Fruit fly (Drosophila melanogaster) whole organism, pupa: Measurements from ENCODE around the gene CG32099.
A peak's percentile ranks its signal among the peaks of the same experiment; 100 is the strongest.

ENCODE experiments used
- CG10348 ChIP-seq: fragments of 200-800 bp; sonication (Bioruptor generic); IDR thresholded peaks from 2 replicates; pipeline ENCODE4 v1.3.6; 2022; ENCODE audit warnings: missing biosample characterization, missing genetic modification characterization
- CG12605 ChIP-seq: fragments of 200-800 bp; sonication (Bioruptor generic); IDR thresholded peaks from 2 replicates; pipeline ENCODE4 v1.3.6; 2022; ENCODE audit warnings: missing biosample characterization, missing genetic modification characterization
- CG13204 ChIP-seq: fragments of 200-800 bp; sonication (Bioruptor generic); optimal IDR thresholded peaks from 2 replicates; lab custom pipeline; 2018; ENCODE audit warnings: missing biosample characterization, mild to moderate bottlenecking, missing genetic modification characterization, moderate library complexity
- CG32121 ChIP-seq: fragments of 200-800 bp; sonication (Bioruptor generic); IDR thresholded peaks from 2 replicates; pipeline ENCODE4 v1.3.6; 2022; ENCODE audit warnings: missing biosample characterization, missing genetic modification characterization
- CG34367 ChIP-seq: fragments of 200-800 bp; sonication (Bioruptor generic); optimal IDR thresholded peaks from 2 replicates; lab custom pipeline; 2018; ENCODE audit warnings: missing biosample characterization, mild to moderate bottlenecking, missing genetic modification characterization
- CG4496 ChIP-seq: fragments of 200-800 bp; sonication (Bioruptor generic); IDR thresholded peaks from 3 replicates; pipeline ENCODE4 v1.3.6; 2022; ENCODE audit warnings: missing biosample characterization, missing genetic modification characterization
- Ets98B ChIP-seq: fragments of 200-800 bp; sonication (Bioruptor generic); IDR thresholded peaks from 2 replicates; pipeline ENCODE4 v1.3.6; 2022; ENCODE audit warnings: missing biosample characterization, missing genetic modification characterization

dm6 chr3L:12114188-12114587, 34.9 kb upstream of the CG32099 start:
- TF ChIP-seq CG4496 (GFP tag; lab: Robert Waterston, UW) (peak; percentile 82), CG32121 (GFP tag; lab: Robert Waterston, UW) (peak; percentile 74), CG12605 (GFP tag; lab: Robert Waterston, UW) (peak; percentile 84), Ets98B (GFP tag; lab: Robert Waterston, UW) (peak; percentile 85), CG13204 (GFP tag; lab: Kevin White, UChicago) (no peak), CG34367 (tag; lab: Kevin White, UChicago) (peak; percentile 67), CG10348 (GFP tag; lab: Robert Waterston, UW) (no peak)
